Fruit fly (Drosophila melanogaster) whole organism, prepupa: ENCODE measurements around the gene CG9922.

ENCODE experiments used
- Sox15 ChIP-seq: fragments of 200-800 bp; sonication (Bioruptor generic); optimal IDR thresholded peaks from 3 replicates; lab custom pipeline; 2016; ENCODE audit warnings: missing biosample characterization, missing genetic modification characterization
- eg ChIP-seq: fragments of 200-800 bp; sonication (Bioruptor generic); IDR thresholded peaks from 3 replicates; pipeline ENCODE4 v1.3.6; 2022; ENCODE audit warnings: missing biosample characterization, missing genetic modification characterization
- fd59A ChIP-seq: fragments of 200-800 bp; sonication (Bioruptor generic); optimal IDR thresholded peaks from 2 replicates; lab custom pipeline; 2017; ENCODE audit warnings: missing biosample characterization, mild to moderate bottlenecking, missing genetic modification characterization, missing genetic modification reagents

DNA sequence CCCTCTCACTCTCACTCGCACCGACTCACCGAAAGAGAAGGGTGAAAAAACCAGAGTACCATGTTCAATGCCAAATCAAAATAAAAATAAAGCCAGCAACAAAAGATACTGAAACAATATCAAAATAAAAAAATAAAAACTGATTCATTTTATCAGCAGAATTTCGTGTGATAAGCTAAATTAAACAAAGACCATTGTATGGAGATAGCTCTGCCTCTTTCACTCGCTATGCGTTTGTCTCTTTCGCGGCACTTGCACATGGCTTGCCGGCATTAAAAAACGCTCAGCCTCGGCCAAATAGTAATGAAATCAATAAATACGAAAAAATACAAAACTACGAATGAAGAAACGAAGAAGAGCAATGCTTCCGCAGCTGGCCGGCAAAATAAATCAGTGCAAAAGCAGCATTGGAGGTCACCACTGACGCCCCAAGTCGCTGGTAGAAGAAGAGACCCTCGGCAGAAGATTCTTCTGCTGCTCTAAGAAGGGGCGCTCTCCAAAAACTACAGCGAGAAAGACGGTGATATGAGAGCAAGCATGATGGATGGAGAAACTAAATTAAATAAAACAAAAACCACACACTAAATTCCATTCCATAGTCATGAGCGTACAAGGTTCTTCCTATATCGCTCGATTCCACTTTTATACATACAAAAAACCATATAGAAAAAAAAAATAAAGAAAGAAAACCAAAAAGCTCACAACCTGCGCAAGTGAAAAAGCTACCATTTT, 11.8 kb downstream of the CG9922 start:
- TF ChIP-seq Sox15 (GFP tag; lab: Kevin White, UChicago) (no peak), fd59A (GFP tag; lab: Kevin White, UChicago) (no peak), eg (GFP tag; lab: Robert Waterston, UW) (no peak)
